Worm (Caenorhabditis elegans) whole organism, L1 larva: ENCODE results near the gene C08B11.9.

Source experiments
- C16A3.4 ChIP-seq: fragments of 150-350 bp; optimal IDR thresholded peaks from 2 replicates; lab custom pipeline; 2014; ENCODE audit warnings: missing biosample characterization, missing genetic modification characterization
- ceh-82 ChIP-seq, 3 experiments: fragments of 150-350 bp in 1 of 3; sonication (generic microtip) in 2 of 3; optimal IDR thresholded peaks; 2 replicates each; lab custom pipeline; 2014 to 2017; ENCODE audit warnings: missing biosample characterization in 3 of 3, missing genetic modification characterization in 3 of 3
- elt-2 ChIP-seq: sonication (generic microtip); optimal IDR thresholded peaks from 2 replicates; lab custom pipeline; 2016; ENCODE audit warnings: missing genetic modification characterization, mild to moderate bottlenecking, inconsistent platforms, missing compliant biosample characterization, missing genetic modification reagents
- fkh-10 ChIP-seq: sonication (generic microtip); optimal IDR thresholded peaks from 2 replicates; lab custom pipeline; 2017; ENCODE audit warnings: missing biosample characterization, missing genetic modification reagents, missing genetic modification characterization
- isw-1 ChIP-seq: fragments of 200-800 bp; sonication (Bioruptor generic); IDR thresholded peaks from 2 replicates; pipeline ENCODE4 v1.3.6; 2022; ENCODE audit warnings: missing genetic modification characterization, missing compliant biosample characterization
- lin-13 ChIP-seq: fragments of 150-350 bp; optimal IDR thresholded peaks from 2 replicates; lab custom pipeline; 2014; ENCODE audit warnings: missing biosample characterization, missing genetic modification reagents, missing genetic modification characterization
- mef-2 ChIP-seq: fragments of 150-350 bp; optimal IDR thresholded peaks from 2 replicates; lab custom pipeline; 2014; ENCODE audit warnings: missing biosample characterization, missing genetic modification characterization
- skn-1 ChIP-seq: fragments of 150-350 bp; optimal IDR thresholded peaks from 2 replicates; lab custom pipeline; 2014; ENCODE audit warnings: missing biosample characterization, missing genetic modification characterization
- tlp-1 ChIP-seq: fragments of 150-350 bp; optimal IDR thresholded peaks from 2 replicates; lab custom pipeline; 2014; ENCODE audit warnings: missing biosample characterization, missing genetic modification characterization

- TF ChIP-seq isw-1 (GFP tag; lab: Robert Waterston, UW) (no peak), tlp-1 (tag; lab: Kevin White, UChicago) (no peak), mef-2 (no peak), skn-1 (tag; lab: Kevin White, UChicago) (no peak), fkh-10 (GFP tag; lab: Kevin White, UChicago) (no peak), C16A3.4 (tag; lab: Kevin White, UChicago) (no peak), elt-2 (tag; lab: Kevin White, UChicago) (peak; percentile 53), lin-13 (no peak), ceh-82 (tag; optimal IDR thresholded peaks at IDR 0.05; lab: Kevin White, UChicago) (no peak)
Observed at ce11 chrII:8032657-8033056, 5.3 kb downstream of the C08B11.9 start, which contains the start of gene nrf-6.
